Worm (Caenorhabditis elegans) whole organism, L3 larva: ENCODE results near the gene nrf-6.
A peak's percentile ranks its signal among the peaks of the same experiment; 100 is the strongest.

ENCODE experiments used
- ZK546.5 ChIP-seq: sonication (generic microtip); optimal IDR thresholded peaks from 2 replicates; lab custom pipeline; 2017; ENCODE audit warnings: missing biosample characterization, missing genetic modification characterization
- ama-1 ChIP-seq: fragments of 150-350 bp; optimal IDR thresholded peaks from 2 replicates; lab custom pipeline; 2018
- ceh-16 ChIP-seq: sonication (generic microtip); optimal IDR thresholded peaks from 2 replicates; lab custom pipeline; 2017; ENCODE audit warnings: missing biosample characterization, missing genetic modification characterization
- egl-27 ChIP-seq: sonication (generic microtip); optimal IDR thresholded peaks from 4 replicates; lab custom pipeline; 2017; ENCODE audit warnings: missing biosample characterization, missing genetic modification reagents, missing genetic modification characterization
- eor-1 ChIP-seq, 2 experiments: fragments of 150-350 bp; optimal IDR thresholded peaks; 2 replicates each; lab custom pipeline; 2014 to 2018; ENCODE audit warnings: missing biosample characterization in 2 of 2, missing genetic modification characterization in 2 of 2
- fos-1 ChIP-seq: fragments of 150-350 bp; optimal IDR thresholded peaks from 2 replicates; lab custom pipeline; 2014; ENCODE audit warnings: missing biosample characterization, missing genetic modification characterization
- jun-1 ChIP-seq: fragments of 150-350 bp; optimal IDR thresholded peaks from 2 replicates; lab custom pipeline; 2014; ENCODE audit warnings: missing biosample characterization, missing genetic modification reagents, missing genetic modification characterization
- nhr-237 ChIP-seq: fragments of 150-350 bp; optimal IDR thresholded peaks from 2 replicates; lab custom pipeline; 2014; ENCODE audit warnings: missing biosample characterization, missing genetic modification characterization
- nhr-25 ChIP-seq: sonication (generic microtip); optimal IDR thresholded peaks from 2 replicates; lab custom pipeline; 2017; ENCODE audit warnings: missing biosample characterization, missing genetic modification characterization
- nhr-76 ChIP-seq: fragments of 150-350 bp; sonication (generic microtip); optimal IDR thresholded peaks from 5 replicates; lab custom pipeline; 2014; ENCODE audit warnings: missing biosample characterization, missing genetic modification characterization
- pha-4 ChIP-seq: fragments of 150-350 bp; optimal IDR thresholded peaks from 2 replicates; lab custom pipeline; 2014; ENCODE audit warnings: missing biosample characterization, missing genetic modification reagents, missing genetic modification characterization
- pqm-1 ChIP-seq: fragments of 150-350 bp; optimal IDR thresholded peaks from 2 replicates; lab custom pipeline; 2017; ENCODE audit warnings: missing biosample characterization, missing genetic modification characterization, inconsistent platforms
- snpc-4 ChIP-seq: fragments of 150-350 bp; optimal IDR thresholded peaks from 2 replicates; lab custom pipeline; 2014; ENCODE audit warnings: missing biosample characterization, missing genetic modification characterization
- tbx-2 ChIP-seq: sonication (generic microtip); optimal IDR thresholded peaks from 2 replicates; lab custom pipeline; 2016; ENCODE audit warnings: mild to moderate bottlenecking, missing genetic modification characterization, missing compliant biosample characterization

DNA sequence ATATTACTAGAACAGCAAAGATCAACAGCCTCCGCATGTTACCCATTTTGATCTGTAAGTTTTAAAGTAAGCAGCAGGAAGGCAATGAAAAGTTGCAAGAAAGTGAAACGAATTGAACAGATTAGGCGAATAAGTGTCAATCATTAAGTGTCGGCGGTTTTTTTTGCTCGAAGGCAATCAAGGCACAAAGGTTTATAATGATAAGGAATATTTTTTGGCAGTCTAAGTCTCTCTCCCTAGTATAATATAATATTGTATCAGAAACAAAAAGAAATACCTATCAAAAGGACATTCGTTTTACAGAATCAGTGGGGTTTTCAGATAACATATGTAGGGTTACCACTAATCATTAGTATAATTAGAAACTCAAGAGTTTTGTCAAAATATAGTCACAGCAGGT lies at the start of gene nrf-6:
- TF ChIP-seq ama-1 (lab: Kevin White, UChicago) = no peak
- TF ChIP-seq nhr-237 (tag; lab: Kevin White, UChicago) = no peak
- no peak for TF ChIP-seq ceh-16
- TF ChIP-seq nhr-76 = no peak
- peak; percentile 62 for TF ChIP-seq pqm-1
- no peak for TF ChIP-seq nhr-25 (tag; lab: Kevin White, UChicago)
- TF ChIP-seq jun-1 (tag; lab: Kevin White, UChicago) = no peak
- no peak for TF ChIP-seq tbx-2 (tag; lab: Kevin White, UChicago)
- TF ChIP-seq ZK546.5 (tag; lab: Kevin White, UChicago) = no peak
- TF ChIP-seq fos-1 (tag; lab: Kevin White, UChicago) = no peak
- no peak for TF ChIP-seq eor-1 (tag; optimal IDR thresholded peaks at IDR 0.05; lab: Kevin White, UChicago)
- TF ChIP-seq pha-4 (tag; lab: Kevin White, UChicago) = no peak
- no peak for TF ChIP-seq egl-27 (tag; lab: Kevin White, UChicago)
- TF ChIP-seq snpc-4 (tag; lab: Kevin White, UChicago) = no peak
